Fruit fly (Drosophila melanogaster) whole organism, embryonic: Measurements from ENCODE around the gene CG13248.

Source experiments
- Atf-2 ChIP-seq: fragments of 200-800 bp; sonication (Bioruptor generic); optimal IDR thresholded peaks from 2 replicates; lab custom pipeline; 2016; ENCODE audit warnings: missing biosample characterization, missing genetic modification characterization
- CG10209 ChIP-seq: fragments of 200-800 bp; sonication (Bioruptor generic); optimal IDR thresholded peaks from 3 replicates; lab custom pipeline; 2017; ENCODE audit warnings: missing biosample characterization, mild to moderate bottlenecking, missing genetic modification characterization, missing genetic modification reagents
- CG10979 ChIP-seq: fragments of 200-800 bp; sonication (Bioruptor generic); optimal IDR thresholded peaks from 2 replicates; lab custom pipeline; 2018; ENCODE audit warnings: missing biosample characterization, mild to moderate bottlenecking, missing genetic modification characterization, moderate library complexity
- CG12299 ChIP-seq: fragments of 200-800 bp; sonication (Bioruptor generic); optimal IDR thresholded peaks from 2 replicates; lab custom pipeline; 2018; ENCODE audit warnings: missing biosample characterization, mild to moderate bottlenecking, missing genetic modification characterization
- CG12391 ChIP-seq: fragments of 200-800 bp; sonication (Bioruptor generic); optimal IDR thresholded peaks from 3 replicates; lab custom pipeline; 2018; ENCODE audit warnings: missing biosample characterization, mild to moderate bottlenecking, missing genetic modification characterization, moderate library complexity
- CG12744 ChIP-seq: fragments of 200-800 bp; sonication (Bioruptor generic); optimal IDR thresholded peaks from 2 replicates; lab custom pipeline; 2016; ENCODE audit warnings: missing biosample characterization, missing genetic modification characterization
- CG14014 ChIP-seq: fragments of 200-800 bp; sonication (Bioruptor generic); IDR thresholded peaks from 2 replicates; pipeline ENCODE4 v1.3.6; 2022; ENCODE audit warnings: missing biosample characterization, missing genetic modification characterization
- CG16779 ChIP-seq: fragments of 200-800 bp; sonication (Bioruptor generic); IDR thresholded peaks from 2 replicates; pipeline ENCODE4 v1.3.6; 2022; ENCODE audit warnings: missing biosample characterization, missing genetic modification characterization
- CG17568 ChIP-seq: fragments of 200-800 bp; sonication (Bioruptor generic); optimal IDR thresholded peaks from 2 replicates; lab custom pipeline; 2018; ENCODE audit warnings: missing biosample characterization, mild to moderate bottlenecking, missing genetic modification characterization, moderate library complexity
- CG1792 ChIP-seq: fragments of 200-800 bp; sonication (Bioruptor generic); optimal IDR thresholded peaks from 2 replicates; lab custom pipeline; 2016; ENCODE audit warnings: missing biosample characterization, missing genetic modification characterization
- CG2116 ChIP-seq: fragments of 200-800 bp; sonication (Bioruptor generic); optimal IDR thresholded peaks from 3 replicates; lab custom pipeline; 2018; ENCODE audit warnings: missing biosample characterization, mild to moderate bottlenecking, missing genetic modification characterization
- CG31224 ChIP-seq: fragments of 200-800 bp; sonication (Bioruptor generic); IDR thresholded peaks from 2 replicates; pipeline ENCODE4 v1.3.6; 2022; ENCODE audit warnings: missing biosample characterization, missing genetic modification characterization
- CG31365 ChIP-seq: fragments of 200-800 bp; sonication (Bioruptor generic); optimal IDR thresholded peaks from 2 replicates; lab custom pipeline; 2018; ENCODE audit warnings: missing biosample characterization, mild to moderate bottlenecking, missing genetic modification characterization
- CG33557 ChIP-seq: fragments of 200-800 bp; sonication (Bioruptor generic); optimal IDR thresholded peaks from 2 replicates; lab custom pipeline; 2019; ENCODE audit warnings: missing biosample characterization, mild to moderate bottlenecking, missing genetic modification characterization, moderate library complexity
- CG4707 ChIP-seq: fragments of 200-800 bp; sonication (Bioruptor generic); optimal IDR thresholded peaks from 2 replicates; lab custom pipeline; 2018; ENCODE audit warnings: missing biosample characterization, mild to moderate bottlenecking, missing genetic modification characterization, moderate library complexity
- CG5245 ChIP-seq: fragments of 200-800 bp; sonication (Bioruptor generic); optimal IDR thresholded peaks from 3 replicates; lab custom pipeline; 2016; ENCODE audit warnings: missing biosample characterization, missing genetic modification characterization
- CG6813 ChIP-seq: fragments of 200-800 bp; sonication (Bioruptor generic); optimal IDR thresholded peaks from 2 replicates; lab custom pipeline; 2017; ENCODE audit warnings: missing biosample characterization, missing genetic modification characterization, mild to moderate bottlenecking, moderate library complexity, missing genetic modification reagents
- CG7372 ChIP-seq: fragments of 200-800 bp; sonication (Bioruptor generic); IDR thresholded peaks from 2 replicates; pipeline ENCODE4 v1.3.6; 2022; ENCODE audit warnings: missing biosample characterization, missing genetic modification characterization
- CG8281 ChIP-seq: fragments of 200-800 bp; sonication (Bioruptor generic); optimal IDR thresholded peaks from 2 replicates; lab custom pipeline; 2018; ENCODE audit warnings: missing biosample characterization, mild to moderate bottlenecking, missing genetic modification characterization, moderate library complexity
- CG8359 ChIP-seq: fragments of 200-800 bp; sonication (Bioruptor generic); optimal IDR thresholded peaks from 2 replicates; lab custom pipeline; 2017; ENCODE audit warnings: missing biosample characterization, mild to moderate bottlenecking, missing genetic modification characterization, borderline replicate concordance
- CG9437 ChIP-seq: fragments of 200-800 bp; sonication (Bioruptor generic); optimal IDR thresholded peaks from 2 replicates; lab custom pipeline; 2018; ENCODE audit warnings: missing biosample characterization, mild to moderate bottlenecking, missing genetic modification characterization
- CrebB ChIP-seq: fragments of 200-800 bp; sonication (Bioruptor generic); optimal IDR thresholded peaks from 3 replicates; lab custom pipeline; 2018; ENCODE audit warnings: missing biosample characterization, mild to moderate bottlenecking, missing genetic modification characterization
- Doc3 ChIP-seq: fragments of 200-800 bp; sonication (Bioruptor generic); IDR thresholded peaks from 3 replicates; pipeline ENCODE4 v1.3.6; 2022; ENCODE audit warnings: missing biosample characterization, missing genetic modification characterization; ENCODE audit not compliant: partially characterized antibody
- Drgx ChIP-seq: fragments of 200-800 bp; sonication (Bioruptor generic); IDR thresholded peaks from 2 replicates; pipeline ENCODE4 v1.3.6; 2022; ENCODE audit warnings: missing biosample characterization, missing genetic modification characterization
- E2f2 ChIP-seq: fragments of 200-800 bp; sonication (Bioruptor generic); IDR thresholded peaks from 2 replicates; pipeline ENCODE4 v1.3.6; 2022; ENCODE audit warnings: missing biosample characterization, missing genetic modification characterization
- Hmx ChIP-seq: fragments of 200-800 bp; sonication (Bioruptor generic); optimal IDR thresholded peaks from 2 replicates; lab custom pipeline; 2016; ENCODE audit warnings: missing biosample characterization, missing genetic modification characterization
- Hsf ChIP-seq: fragments of 200-800 bp; sonication (Bioruptor generic); optimal IDR thresholded peaks from 3 replicates; lab custom pipeline; 2016; ENCODE audit warnings: missing biosample characterization, missing genetic modification characterization
- Lim3 ChIP-seq: fragments of 200-800 bp; sonication (Bioruptor generic); IDR thresholded peaks from 2 replicates; pipeline ENCODE4 v1.3.6; 2022; ENCODE audit warnings: missing biosample characterization, missing genetic modification characterization
- Mad ChIP-seq: fragments of 200-800 bp; sonication (Bioruptor generic); optimal IDR thresholded peaks from 2 replicates; lab custom pipeline; 2016; ENCODE audit warnings: missing biosample characterization, missing genetic modification characterization
- NC2α ChIP-seq: fragments of 200-800 bp; sonication (Bioruptor generic); optimal IDR thresholded peaks from 2 replicates; lab custom pipeline; 2016; ENCODE audit warnings: missing biosample characterization, missing genetic modification characterization
- Optix ChIP-seq: fragments of 200-800 bp; sonication (Bioruptor generic); IDR thresholded peaks from 3 replicates; pipeline ENCODE4 v1.3.6; 2022; ENCODE audit warnings: missing biosample characterization, missing genetic modification characterization
- PHDP ChIP-seq: fragments of 200-800 bp; sonication (Bioruptor generic); optimal IDR thresholded peaks from 3 replicates; lab custom pipeline; 2018; ENCODE audit warnings: missing biosample characterization, mild to moderate bottlenecking, missing genetic modification characterization, moderate library complexity
- Sox102F ChIP-seq: fragments of 200-800 bp; sonication (Bioruptor generic); optimal IDR thresholded peaks from 2 replicates; lab custom pipeline; 2018; ENCODE audit warnings: missing biosample characterization, mild to moderate bottlenecking, missing genetic modification characterization, moderate library complexity
- bbx ChIP-seq: fragments of 200-800 bp; sonication (Bioruptor generic); IDR thresholded peaks from 2 replicates; pipeline ENCODE4 v1.3.6; 2022; ENCODE audit warnings: missing biosample characterization, missing genetic modification characterization; ENCODE audit not compliant: partially characterized antibody
- cg ChIP-seq: fragments of 200-800 bp; sonication (Bioruptor generic); optimal IDR thresholded peaks from 3 replicates; lab custom pipeline; 2019; ENCODE audit warnings: missing biosample characterization, mild to moderate bottlenecking, missing genetic modification characterization, moderate library complexity
- chinmo ChIP-seq: fragments of 200-800 bp; sonication (Bioruptor generic); IDR thresholded peaks from 4 replicates; pipeline ENCODE4 v1.3.6; 2022; ENCODE audit warnings: missing biosample characterization, missing genetic modification characterization; ENCODE audit not compliant: partially characterized antibody
- ems ChIP-seq: fragments of 200-800 bp; sonication (Bioruptor generic); optimal IDR thresholded peaks from 3 replicates; lab custom pipeline; 2016; ENCODE audit warnings: missing biosample characterization, missing genetic modification characterization
- eve ChIP-seq, 2 experiments: fragments of >200 bp; optimal IDR thresholded peaks; 2 replicates each; lab custom pipeline; 2017; ENCODE audit warnings: missing biosample characterization in 2 of 2, missing genetic modification characterization in 2 of 2
- nerfin-2 ChIP-seq: fragments of 200-800 bp; sonication (Bioruptor generic); IDR thresholded peaks from 2 replicates; pipeline ENCODE4 v1.3.6; 2022; ENCODE audit warnings: missing biosample characterization, missing genetic modification characterization; ENCODE audit not compliant: partially characterized antibody
- schlank ChIP-seq: fragments of 200-800 bp; sonication (Bioruptor generic); optimal IDR thresholded peaks from 2 replicates; lab custom pipeline; 2018; ENCODE audit warnings: missing biosample characterization, mild to moderate bottlenecking, missing genetic modification characterization
- scrt ChIP-seq: fragments of 200-800 bp; sonication (Bioruptor generic); optimal IDR thresholded peaks from 2 replicates; lab custom pipeline; 2018; ENCODE audit warnings: missing biosample characterization, mild to moderate bottlenecking, missing genetic modification characterization, moderate library complexity
- sima ChIP-seq: fragments of 200-800 bp; sonication (Bioruptor generic); optimal IDR thresholded peaks from 2 replicates; lab custom pipeline; 2016; ENCODE audit warnings: missing biosample characterization, missing genetic modification characterization
- slp2 ChIP-seq: fragments of 200-800 bp; sonication (Bioruptor generic); optimal IDR thresholded peaks from 2 replicates; lab custom pipeline; 2016; ENCODE audit warnings: missing biosample characterization, missing genetic modification characterization
- stc ChIP-seq: fragments of 200-800 bp; sonication (Bioruptor generic); IDR thresholded peaks from 2 replicates; pipeline ENCODE4 v1.3.6; 2022; ENCODE audit warnings: missing biosample characterization, missing genetic modification characterization
- tgo ChIP-seq: fragments of 200-800 bp; sonication (Bioruptor generic); IDR thresholded peaks from 3 replicates; pipeline ENCODE4 v1.3.6; 2022; ENCODE audit warnings: missing biosample characterization, missing genetic modification characterization
- unpg ChIP-seq: fragments of 200-800 bp; sonication (Bioruptor generic); optimal IDR thresholded peaks from 3 replicates; lab custom pipeline; 2018; ENCODE audit warnings: missing biosample characterization, mild to moderate bottlenecking, missing genetic modification characterization, moderate library complexity

Gene CG13248

DNA sequence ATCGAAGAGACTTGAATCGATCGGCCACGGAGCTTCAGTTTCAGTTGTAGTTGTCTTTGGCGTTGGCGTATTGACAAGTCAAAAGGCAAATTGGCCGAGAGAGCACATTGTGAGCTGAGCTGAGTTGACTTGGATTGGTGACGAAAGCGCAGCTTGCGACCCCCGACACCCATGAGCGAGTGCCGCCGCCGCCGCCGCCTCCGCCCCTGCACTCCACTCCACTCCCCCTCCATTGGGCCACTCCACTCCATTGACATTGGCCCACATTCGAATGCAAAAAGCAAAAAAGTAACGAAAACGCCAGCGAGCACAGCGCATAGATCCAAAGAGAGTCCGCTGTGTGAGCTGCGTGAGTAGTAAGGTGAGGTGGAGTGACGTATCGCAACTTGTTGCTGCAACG lies 12.6 kb downstream of the CG13248 start (continued):
- TF ChIP-seq E2f2 (GFP tag; lab: Robert Waterston, UW): no peak
- TF ChIP-seq Atf-2 (GFP tag; lab: Kevin White, UChicago): no peak
- TF ChIP-seq CG10979 (tag; lab: Kevin White, UChicago): no peak
- TF ChIP-seq CG14014 (GFP tag; lab: Robert Waterston, UW): no peak
- no peak for TF ChIP-seq CG7372
- TF ChIP-seq scrt (GFP tag; lab: Kevin White, UChicago): no peak
- no peak for TF ChIP-seq Drgx (GFP tag; lab: Robert Waterston, UW)
- no peak for TF ChIP-seq nerfin-2
- TF ChIP-seq CG4707 (GFP tag; lab: Kevin White, UChicago): no peak
- peak; percentile 15; the same call in 1 of the 2 replicates for TF ChIP-seq stc (GFP tag; lab: Robert Waterston, UW)

DNA sequence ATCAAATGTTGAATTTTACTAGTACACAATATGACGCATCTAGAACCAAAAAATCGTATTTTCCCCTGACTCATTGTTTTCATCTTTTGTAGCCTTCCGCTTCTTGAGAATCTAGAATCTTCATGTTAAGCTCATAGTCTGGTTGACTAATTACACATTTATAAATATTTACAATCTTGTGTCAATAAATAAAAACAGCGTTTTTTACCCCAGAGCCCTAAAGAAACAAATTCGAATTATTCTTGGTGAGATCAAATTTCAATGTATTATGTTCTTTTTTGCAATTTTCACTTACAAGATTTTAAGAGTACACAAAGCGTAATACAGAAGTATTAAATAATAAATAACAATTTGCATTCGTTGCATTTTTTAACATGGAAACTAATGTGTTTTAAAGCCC lies 14.3 kb downstream of the CG13248 start:
- no peak for TF ChIP-seq unpg (GFP tag; lab: Kevin White, UChicago)
- peak in 1 of 2 experiments; percentile 58 for TF ChIP-seq eve (GFP tag; optimal IDR thresholded peaks at IDR 0.05; lab: Kevin White, UChicago)
- peak; percentile 19 for TF ChIP-seq CG17568 (GFP tag; lab: Kevin White, UChicago)
- peak; percentile 31 for TF ChIP-seq CG6813 (GFP tag; lab: Kevin White, UChicago)
- peak; percentile 44 for TF ChIP-seq Hmx

DNA sequence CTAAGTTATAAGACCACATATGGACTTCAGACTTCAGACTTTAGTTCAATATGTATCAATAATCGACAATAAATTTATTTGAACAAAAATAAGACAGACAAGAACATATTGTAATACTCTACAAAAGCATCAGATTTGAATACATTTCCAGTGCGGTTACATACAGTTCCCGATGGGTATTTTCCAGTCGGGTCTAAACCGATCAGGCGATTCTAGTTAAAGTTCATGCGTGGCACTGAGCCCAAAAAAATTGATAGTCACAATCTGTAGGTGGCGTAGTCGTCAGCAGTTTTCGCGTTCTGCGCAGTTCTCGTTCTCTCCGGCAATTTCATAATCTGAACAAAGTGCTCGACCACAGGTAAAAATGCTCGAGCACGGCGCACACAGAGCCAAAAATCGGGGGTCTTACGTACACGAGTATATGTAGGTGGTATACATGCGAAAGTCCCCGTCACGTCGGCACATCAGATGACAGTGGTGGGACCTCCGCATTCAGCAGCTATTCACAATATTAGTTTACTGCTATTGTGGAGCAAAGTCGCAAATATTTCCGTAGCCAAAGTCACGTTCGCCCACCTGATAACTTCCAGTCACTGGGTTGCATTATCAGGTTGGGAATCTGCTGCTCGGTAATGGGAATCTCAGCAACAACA lies 15.0 kb downstream of the CG13248 start:
- 0 out of 2 replicates have a peak, but pooled peaks have one; percentile 21 for TF ChIP-seq bbx (GFP tag; lab: Robert Waterston, UW)
- no peak for TF ChIP-seq CG8359 (GFP tag; lab: Kevin White, UChicago)
- TF ChIP-seq CG12299: no peak
- peak; percentile 27 for TF ChIP-seq PHDP (tag; lab: Kevin White, UChicago)
- TF ChIP-seq NC2α (GFP tag; lab: Kevin White, UChicago): no peak
- no peak for TF ChIP-seq CG5245 (GFP tag; lab: Kevin White, UChicago)
- TF ChIP-seq chinmo (GFP tag; lab: Robert Waterston, UW): peak; percentile 90; the same call in 3 of the 4 replicates
- peak; percentile 25 for TF ChIP-seq CG1792 (GFP tag; lab: Kevin White, UChicago)
- no peak for TF ChIP-seq Doc3 (GFP tag; lab: Robert Waterston, UW)
- TF ChIP-seq Mad (GFP tag; lab: Kevin White, UChicago): no peak
- TF ChIP-seq CG12391 (tag; lab: Kevin White, UChicago): peak; percentile 38
- TF ChIP-seq CG16779: no peak
- no peak for TF ChIP-seq Optix (GFP tag; lab: Robert Waterston, UW)
- no peak for TF ChIP-seq CG31365
- TF ChIP-seq CG8281: peak; percentile 12
- no peak for TF ChIP-seq stc (GFP tag; lab: Robert Waterston, UW)
- no peak for TF ChIP-seq Lim3 (GFP tag; lab: Robert Waterston, UW)
- TF ChIP-seq CG2116 (GFP tag; lab: Kevin White, UChicago): no peak
- peak; percentile 26 for TF ChIP-seq unpg (GFP tag; lab: Kevin White, UChicago)
- no peak; the same call in 2 of the 3 replicates for TF ChIP-seq tgo (GFP tag; lab: Robert Waterston, UW)
- no peak for TF ChIP-seq CG10979 (tag; lab: Kevin White, UChicago)
- no peak for TF ChIP-seq CG31224 (GFP tag; lab: Robert Waterston, UW)
- no peak for TF ChIP-seq slp2 (GFP tag; lab: Kevin White, UChicago)
- no peak for TF ChIP-seq CG33557 (GFP tag; lab: Kevin White, UChicago)
- TF ChIP-seq ems (GFP tag; lab: Kevin White, UChicago): peak; percentile 12
- TF ChIP-seq CrebB: peak; percentile 44
- TF ChIP-seq CG9437 (GFP tag; lab: Kevin White, UChicago): no peak
- peak; percentile 40 for TF ChIP-seq CG10209 (GFP tag; lab: Kevin White, UChicago)
- no peak for TF ChIP-seq CG12744 (GFP tag; lab: Kevin White, UChicago)
- TF ChIP-seq Sox102F (GFP tag; lab: Kevin White, UChicago): peak; percentile 22
- peak; percentile 62 for TF ChIP-seq Hsf (GFP tag; lab: Kevin White, UChicago)
- TF ChIP-seq schlank: no peak
- no peak for TF ChIP-seq sima (GFP tag; lab: Kevin White, UChicago)
- peak; percentile 36 for TF ChIP-seq cg (GFP tag; lab: Kevin White, UChicago)
